Fruit fly (Drosophila melanogaster) whole organism, embryonic: ENCODE measurements around the gene TbCMF46.
A peak's percentile ranks its signal among the peaks of the same experiment; 100 is the strongest.

Experiments
- B-H2 ChIP-seq: fragments of 200-800 bp; sonication (Bioruptor generic); optimal IDR thresholded peaks from 2 replicates; lab custom pipeline; 2018; ENCODE audit warnings: missing biosample characterization, mild to moderate bottlenecking, missing genetic modification characterization
- BtbVII ChIP-seq: fragments of 200-800 bp; sonication (Bioruptor generic); optimal IDR thresholded peaks from 3 replicates; lab custom pipeline; 2017; ENCODE audit warnings: missing biosample characterization, mild to moderate bottlenecking, missing genetic modification characterization
- CG10147 ChIP-seq: fragments of 200-800 bp; sonication (Bioruptor generic); optimal IDR thresholded peaks from 2 replicates; lab custom pipeline; 2019; ENCODE audit warnings: missing biosample characterization, mild to moderate bottlenecking, missing genetic modification characterization, moderate library complexity
- CG10209 ChIP-seq: fragments of 200-800 bp; sonication (Bioruptor generic); optimal IDR thresholded peaks from 3 replicates; lab custom pipeline; 2017; ENCODE audit warnings: missing biosample characterization, mild to moderate bottlenecking, missing genetic modification characterization, missing genetic modification reagents
- CG10267 ChIP-seq: fragments of 200-800 bp; sonication (Bioruptor generic); optimal IDR thresholded peaks from 2 replicates; lab custom pipeline; 2018; ENCODE audit warnings: missing biosample characterization, mild to moderate bottlenecking, missing genetic modification characterization, moderate library complexity
- CG10274 ChIP-seq: fragments of 200-800 bp; sonication (Bioruptor generic); optimal IDR thresholded peaks from 3 replicates; lab custom pipeline; 2017; ENCODE audit warnings: missing biosample characterization, mild to moderate bottlenecking, missing genetic modification characterization
- CG11504 ChIP-seq: fragments of 200-800 bp; sonication (Bioruptor generic); optimal IDR thresholded peaks from 3 replicates; lab custom pipeline; 2019; ENCODE audit warnings: missing biosample characterization, mild to moderate bottlenecking, missing genetic modification characterization, moderate library complexity
- CG12942 ChIP-seq: fragments of 200-800 bp; sonication (Bioruptor generic); optimal IDR thresholded peaks from 3 replicates; lab custom pipeline; 2016; ENCODE audit warnings: missing biosample characterization, missing genetic modification characterization
- CG13296 ChIP-seq: fragments of 200-800 bp; sonication (Bioruptor generic); optimal IDR thresholded peaks from 3 replicates; lab custom pipeline; 2018; ENCODE audit warnings: missing biosample characterization, mild to moderate bottlenecking, missing genetic modification characterization
- CG14710 ChIP-seq: fragments of 200-800 bp; sonication (Bioruptor generic); optimal IDR thresholded peaks from 3 replicates; lab custom pipeline; 2019; ENCODE audit warnings: missing biosample characterization, mild to moderate bottlenecking, missing genetic modification characterization, moderate library complexity
- CG2889 ChIP-seq: fragments of 200-800 bp; sonication (Bioruptor generic); IDR thresholded peaks from 3 replicates; pipeline ENCODE4 v1.3.6; 2022; ENCODE audit warnings: missing biosample characterization, missing genetic modification characterization
- CG30020 ChIP-seq: fragments of 200-800 bp; optimal IDR thresholded peaks from 2 replicates; lab custom pipeline; 2019; ENCODE audit warnings: missing biosample characterization, mild to moderate bottlenecking, missing genetic modification characterization, moderate library complexity
- CG4282 ChIP-seq: fragments of 200-800 bp; sonication (Bioruptor generic); optimal IDR thresholded peaks from 2 replicates; lab custom pipeline; 2016; ENCODE audit warnings: missing biosample characterization, missing genetic modification characterization
- CG4820 ChIP-seq: fragments of 200-800 bp; sonication (Bioruptor generic); optimal IDR thresholded peaks from 3 replicates; lab custom pipeline; 2016; ENCODE audit warnings: missing biosample characterization, missing genetic modification characterization
- CG5953 ChIP-seq: fragments of 200-800 bp; sonication (Bioruptor generic); IDR thresholded peaks from 2 replicates; pipeline ENCODE4 v1.3.6; 2022; ENCODE audit warnings: missing biosample characterization, missing genetic modification characterization
- CG6272 ChIP-seq: fragments of 200-800 bp; sonication (Bioruptor generic); IDR thresholded peaks from 2 replicates; pipeline ENCODE4 v1.3.6; 2022; ENCODE audit warnings: missing biosample characterization, missing genetic modification characterization
- CG7372 ChIP-seq: fragments of 200-800 bp; sonication (Bioruptor generic); IDR thresholded peaks from 2 replicates; pipeline ENCODE4 v1.3.6; 2022; ENCODE audit warnings: missing biosample characterization, missing genetic modification characterization
- CG9876 ChIP-seq: fragments of 200-800 bp; sonication (Bioruptor generic); optimal IDR thresholded peaks from 2 replicates; lab custom pipeline; 2016; ENCODE audit warnings: missing biosample characterization, missing genetic modification characterization
- D19B ChIP-seq: fragments of 200-800 bp; sonication (Bioruptor generic); optimal IDR thresholded peaks from 2 replicates; lab custom pipeline; 2017; ENCODE audit warnings: missing biosample characterization, mild to moderate bottlenecking, missing genetic modification characterization
- Dad ChIP-seq: fragments of 200-800 bp; sonication (Bioruptor generic); optimal IDR thresholded peaks from 3 replicates; lab custom pipeline; 2016; ENCODE audit warnings: missing biosample characterization, missing genetic modification characterization
- Dip2 ChIP-seq: fragments of 200-800 bp; sonication (Bioruptor generic); IDR thresholded peaks from 2 replicates; pipeline ENCODE4 v1.3.6; 2022; ENCODE audit warnings: missing biosample characterization, missing genetic modification characterization
- Elba2 ChIP-seq: fragments of 200-800 bp; sonication (Bioruptor generic); optimal IDR thresholded peaks from 3 replicates; lab custom pipeline; 2016; ENCODE audit warnings: missing biosample characterization, missing genetic modification characterization
- GATAe ChIP-seq: fragments of 200-800 bp; sonication (Bioruptor generic); conservative IDR thresholded peaks from 2 replicates; pipeline ENCODE4 v1.3.6; 2022; ENCODE audit warnings: missing biosample characterization, missing genetic modification characterization
- Hr3 ChIP-seq: fragments of 200-800 bp; sonication (Bioruptor generic); optimal IDR thresholded peaks from 3 replicates; lab custom pipeline; 2016; ENCODE audit warnings: missing biosample characterization, missing genetic modification characterization
- Med ChIP-seq: fragments of 200-800 bp; sonication (Bioruptor generic); peaks from one replicate; lab custom pipeline; 2016; ENCODE audit warnings: missing biosample characterization, missing genetic modification characterization, mild to moderate bottlenecking, inconsistent platforms, moderate library complexity
- Rx ChIP-seq: fragments of 200-800 bp; sonication (Bioruptor generic); IDR thresholded peaks from 2 replicates; pipeline ENCODE4 v1.3.6; 2022; ENCODE audit warnings: missing biosample characterization, missing genetic modification characterization
- Six4 ChIP-seq: fragments of 200-800 bp; sonication (Bioruptor generic); optimal IDR thresholded peaks from 2 replicates; lab custom pipeline; 2016; ENCODE audit warnings: missing biosample characterization, missing genetic modification characterization
- Sox100B ChIP-seq: fragments of 200-800 bp; sonication (Bioruptor generic); optimal IDR thresholded peaks from 3 replicates; lab custom pipeline; 2018; ENCODE audit warnings: missing biosample characterization, mild to moderate bottlenecking, missing genetic modification characterization
- Usf ChIP-seq: fragments of 200-800 bp; sonication (Bioruptor generic); optimal IDR thresholded peaks from 2 replicates; lab custom pipeline; 2017; ENCODE audit warnings: missing genotype, missing biosample characterization, missing genetic modification characterization
- Vsx1 ChIP-seq: fragments of 200-800 bp; sonication (Bioruptor generic); optimal IDR thresholded peaks from 2 replicates; lab custom pipeline; 2017; ENCODE audit warnings: missing biosample characterization, mild to moderate bottlenecking, missing genetic modification characterization, missing genetic modification reagents
- ap ChIP-seq: fragments of 200-800 bp; sonication (Bioruptor generic); IDR thresholded peaks from 2 replicates; pipeline ENCODE4 v1.3.6; 2022; ENCODE audit warnings: missing biosample characterization, missing genetic modification characterization
- bab2 ChIP-seq: fragments of 200-800 bp; sonication (Bioruptor generic); optimal IDR thresholded peaks from 2 replicates; lab custom pipeline; 2016; ENCODE audit warnings: missing biosample characterization, missing genetic modification characterization
- chif ChIP-seq, 2 experiments: fragments of 200-800 bp; sonication (Bioruptor generic); optimal IDR thresholded peaks; 3 replicates each; lab custom pipeline; 2016; ENCODE audit warnings: missing biosample characterization in 2 of 2, missing genetic modification characterization in 2 of 2
- crol ChIP-seq: fragments of 200-800 bp; sonication (Bioruptor generic); IDR thresholded peaks from 2 replicates; pipeline ENCODE4 v1.3.6; 2022; ENCODE audit warnings: missing biosample characterization, missing genetic modification characterization
- dmrt99B ChIP-seq: fragments of 200-800 bp; sonication (Bioruptor generic); optimal IDR thresholded peaks from 2 replicates; lab custom pipeline; 2018; ENCODE audit warnings: missing biosample characterization, mild to moderate bottlenecking, missing genetic modification characterization, moderate library complexity
- eve ChIP-seq, 2 experiments: fragments of >200 bp; optimal IDR thresholded peaks; 2 replicates each; lab custom pipeline; 2017; ENCODE audit warnings: missing biosample characterization in 2 of 2, missing genetic modification characterization in 2 of 2
- hb ChIP-seq: fragments of 200-800 bp; sonication (Bioruptor generic); IDR thresholded peaks from 3 replicates; pipeline ENCODE4 v1.3.6; 2022; ENCODE audit warnings: missing biosample characterization, missing genetic modification characterization; ENCODE audit not compliant: partially characterized antibody
- insv ChIP-seq, 2 experiments: fragments of 200-800 bp; sonication (Bioruptor generic); optimal IDR thresholded peaks; 3 replicates each; lab custom pipeline; 2016 to 2018; ENCODE audit warnings: missing biosample characterization in 2 of 2, missing genetic modification characterization in 2 of 2
- kay ChIP-seq: fragments of 200-800 bp; sonication (Bioruptor generic); optimal IDR thresholded peaks from 2 replicates; lab custom pipeline; 2016; ENCODE audit warnings: missing biosample characterization, missing genetic modification characterization
- luna ChIP-seq: fragments of 200-800 bp; sonication (Bioruptor generic); optimal IDR thresholded peaks from 2 replicates; lab custom pipeline; 2016; ENCODE audit warnings: missing biosample characterization, missing genetic modification characterization
- mld ChIP-seq: fragments of 200-800 bp; sonication (Bioruptor generic); IDR thresholded peaks from 3 replicates; pipeline ENCODE4 v1.3.6; 2022; ENCODE audit warnings: missing biosample characterization, missing genetic modification characterization; ENCODE audit not compliant: partially characterized antibody
- pita ChIP-seq: fragments of 200-800 bp; sonication (Bioruptor generic); optimal IDR thresholded peaks from 2 replicates; lab custom pipeline; 2017; ENCODE audit warnings: missing biosample characterization, mild to moderate bottlenecking, missing genetic modification characterization
- pros ChIP-seq: fragments of 200-800 bp; sonication (Bioruptor generic); optimal IDR thresholded peaks from 3 replicates; lab custom pipeline; 2019; ENCODE audit warnings: missing biosample characterization, mild to moderate bottlenecking, missing genetic modification characterization, moderate library complexity
- run ChIP-seq: fragments of 200-800 bp; sonication (Bioruptor generic); optimal IDR thresholded peaks from 3 replicates; lab custom pipeline; 2018; ENCODE audit warnings: missing biosample characterization, mild to moderate bottlenecking, missing genetic modification characterization
- salm ChIP-seq: fragments of 200-800 bp; sonication (Bioruptor generic); optimal IDR thresholded peaks from 2 replicates; lab custom pipeline; 2018; ENCODE audit warnings: missing biosample characterization, mild to moderate bottlenecking, missing genetic modification characterization
- schlank ChIP-seq: fragments of 200-800 bp; sonication (Bioruptor generic); optimal IDR thresholded peaks from 2 replicates; lab custom pipeline; 2018; ENCODE audit warnings: missing biosample characterization, mild to moderate bottlenecking, missing genetic modification characterization
- slou ChIP-seq: fragments of 200-800 bp; sonication (Bioruptor generic); optimal IDR thresholded peaks from 3 replicates; lab custom pipeline; 2016; ENCODE audit warnings: missing biosample characterization, missing genetic modification characterization
- yki ChIP-seq: fragments of >200 bp; optimal IDR thresholded peaks from 3 replicates; lab custom pipeline; 2018

TbCMF46 gene

DNA sequence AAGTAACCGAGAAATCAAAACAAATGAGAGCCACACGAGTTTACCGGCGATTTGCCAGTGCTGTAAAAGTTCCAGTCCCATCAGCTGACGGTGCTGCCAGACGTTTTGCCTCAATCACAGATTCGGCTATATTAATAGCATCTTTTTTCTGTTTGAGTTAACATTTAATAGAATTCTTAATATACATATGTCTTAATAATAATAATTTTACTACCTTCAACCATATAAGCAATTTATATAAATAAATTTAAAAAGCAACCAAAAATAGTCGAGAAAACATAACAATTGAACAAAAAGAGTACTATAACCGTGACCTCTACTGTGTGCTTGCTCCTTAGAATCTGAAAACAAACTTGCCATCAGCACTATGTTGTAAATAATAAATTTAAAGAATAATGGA lies 29.5 kb upstream of the TbCMF46 start, which contains the start of the genes CG13126 and CG4709 (continued):
- TF ChIP-seq Med (GFP tag; lab: Kevin White, UChicago), result peak; percentile 90
- TF ChIP-seq crol (GFP tag; lab: Robert Waterston, UW), result no peak
- TF ChIP-seq Rx (GFP tag; lab: Robert Waterston, UW), result peak; percentile 60
- peak; percentile 6 for TF ChIP-seq bab2 (GFP tag; lab: Kevin White, UChicago)
- TF ChIP-seq run (tag; lab: Kevin White, UChicago), result peak; percentile 88
- TF ChIP-seq CG12942 (GFP tag; lab: Kevin White, UChicago), result peak; percentile 87
- TF ChIP-seq CG4820 (GFP tag; lab: Kevin White, UChicago), result peak; percentile 88
- peak; percentile 86 for TF ChIP-seq CG6272 (GFP tag; lab: Robert Waterston, UW)
- TF ChIP-seq CG10274, result peak; percentile 16
- TF ChIP-seq mld (GFP tag; lab: Robert Waterston, UW), result no peak
- TF ChIP-seq Dad (GFP tag; lab: Kevin White, UChicago), result peak; percentile 57
- peak; percentile 74; the same call in 2 of the 3 replicates for TF ChIP-seq CG2889 (GFP tag; lab: Robert Waterston, UW)
- peak; percentile 84 for TF ChIP-seq B-H2 (GFP tag; lab: Kevin White, UChicago)
- TF ChIP-seq D19B, result peak; percentile 81
- TF ChIP-seq Sox100B (GFP tag; lab: Kevin White, UChicago), result peak; percentile 91
- TF ChIP-seq kay, result peak; percentile 82
- TF ChIP-seq Vsx1 (GFP tag; lab: Kevin White, UChicago), result peak; percentile 86
- peak; percentile 94 for TF ChIP-seq dmrt99B
- TF ChIP-seq pita (GFP tag; lab: Kevin White, UChicago), result no peak
- TF ChIP-seq CG30020 (tag; lab: Kevin White, UChicago), result peak; percentile 78
- TF ChIP-seq GATAe, result no peak; the same call in 1 of the 2 replicates
- TF ChIP-seq eve (GFP tag; optimal IDR thresholded peaks at IDR 0.05; lab: Kevin White, UChicago), result no peak
- peak; percentile 83 for TF ChIP-seq ap (GFP tag; lab: Robert Waterston, UW)
- TF ChIP-seq pros (GFP tag; lab: Kevin White, UChicago), result peak; percentile 23
- peak; percentile 57 for TF ChIP-seq Usf (GFP tag; lab: Kevin White, UChicago)
- TF ChIP-seq Elba2 (GFP tag; lab: Kevin White, UChicago), result peak; percentile 15
- TF ChIP-seq Dip2 (GFP tag; lab: Robert Waterston, UW), result no peak
- TF ChIP-seq insv (GFP tag; optimal IDR thresholded peaks at IDR 0.05; lab: Kevin White, UChicago), result peak in 1 of 2 experiments; percentile 45
- peak; percentile 90 for TF ChIP-seq Six4 (GFP tag; lab: Kevin White, UChicago)
- TF ChIP-seq BtbVII, result peak; percentile 84
- peak; percentile 83 for TF ChIP-seq CG7372 (GFP tag; lab: Robert Waterston, UW)
- peak in 1 of 2 experiments; percentile 42 for TF ChIP-seq chif (GFP tag; optimal IDR thresholded peaks at IDR 0.05; lab: Kevin White, UChicago)
- TF ChIP-seq CG4282 (GFP tag; lab: Kevin White, UChicago), result no peak
- peak; percentile 91 for TF ChIP-seq CG13296 (GFP tag; lab: Kevin White, UChicago)
- TF ChIP-seq yki, result no peak
- peak; percentile 91 for TF ChIP-seq CG10209 (GFP tag; lab: Kevin White, UChicago)
- peak; percentile 99 for TF ChIP-seq CG10267 (tag; lab: Kevin White, UChicago)
- TF ChIP-seq schlank (tag; lab: Kevin White, UChicago), result peak; percentile 24
- TF ChIP-seq CG10147, result peak; percentile 88
- no peak for TF ChIP-seq luna
- TF ChIP-seq CG14710 (tag; lab: Kevin White, UChicago), result peak; percentile 97
- peak; percentile 91 for TF ChIP-seq CG11504 (tag; lab: Kevin White, UChicago)
- peak; percentile 53 for TF ChIP-seq CG5953 (GFP tag; lab: Robert Waterston, UW)
- peak; percentile 79 for TF ChIP-seq slou (GFP tag; lab: Kevin White, UChicago)
- TF ChIP-seq hb (GFP tag; lab: Robert Waterston, UW), result no peak
- TF ChIP-seq salm (tag; lab: Kevin White, UChicago), result peak; percentile 82
- TF ChIP-seq Hr3 (GFP tag; lab: Kevin White, UChicago), result peak; percentile 89
- no peak for TF ChIP-seq CG9876 (GFP tag; lab: Kevin White, UChicago)
